Worm (Caenorhabditis elegans) whole organism, L1 larva: ENCODE data around the gene rha-2.

ENCODE experiments used
- ama-1 ChIP-seq: fragments of 150-350 bp; optimal IDR thresholded peaks from 2 replicates; lab custom pipeline; 2014
- blmp-1 ChIP-seq: fragments of 150-350 bp; optimal IDR thresholded peaks from 2 replicates; lab custom pipeline; 2014; ENCODE audit warnings: missing biosample characterization, missing genetic modification characterization
- fkh-10 ChIP-seq: sonication (generic microtip); optimal IDR thresholded peaks from 2 replicates; lab custom pipeline; 2017; ENCODE audit warnings: missing biosample characterization, missing genetic modification reagents, missing genetic modification characterization
- fos-1 ChIP-seq: fragments of 150-350 bp; optimal IDR thresholded peaks from 2 replicates; lab custom pipeline; 2014; ENCODE audit warnings: missing biosample characterization, missing genetic modification characterization

ce11 chrIII:8609683-8610082 is 4.7 kb downstream of the rha-2 start, which contains the start of gene C06E1.9:
- TF ChIP-seq ama-1 (lab: Kevin White, UChicago) (no peak), fkh-10 (GFP tag; lab: Kevin White, UChicago) (no peak), blmp-1 (tag; lab: Kevin White, UChicago) (no peak), fos-1 (tag; lab: Kevin White, UChicago) (no peak)
